Fruit fly (Drosophila melanogaster) whole organism, embryonic: ENCODE measurements around the gene CG43938.

ENCODE experiments used
- Asciz ChIP-seq: fragments of 200-800 bp; sonication (Bioruptor generic); optimal IDR thresholded peaks from 2 replicates; lab custom pipeline; 2017; ENCODE audit warnings: missing biosample characterization, mild to moderate bottlenecking, missing genetic modification characterization, missing genetic modification reagents
- BEAF-32 ChIP-seq: fragments of 200-800 bp; sonication (Bioruptor generic); optimal IDR thresholded peaks from 3 replicates; lab custom pipeline; 2017; ENCODE audit warnings: missing biosample characterization, missing genetic modification characterization, mild to moderate bottlenecking, moderate library complexity, missing genetic modification reagents
- CG10654 ChIP-seq: fragments of 200-800 bp; sonication (Bioruptor generic); optimal IDR thresholded peaks from 2 replicates; lab custom pipeline; 2016; ENCODE audit warnings: missing biosample characterization, missing genetic modification characterization
- CG12219 ChIP-seq: fragments of 200-800 bp; sonication (Bioruptor generic); optimal IDR thresholded peaks from 3 replicates; lab custom pipeline; 2018; ENCODE audit warnings: missing biosample characterization, mild to moderate bottlenecking, missing genetic modification characterization
- CG13296 ChIP-seq: fragments of 200-800 bp; sonication (Bioruptor generic); optimal IDR thresholded peaks from 3 replicates; lab custom pipeline; 2018; ENCODE audit warnings: missing biosample characterization, mild to moderate bottlenecking, missing genetic modification characterization
- CG15601 ChIP-seq: fragments of 200-800 bp; sonication (Bioruptor generic); optimal IDR thresholded peaks from 3 replicates; lab custom pipeline; 2019; ENCODE audit warnings: missing biosample characterization, mild to moderate bottlenecking, missing genetic modification characterization, moderate library complexity
- CG15696 ChIP-seq: fragments of 200-800 bp; sonication (Bioruptor generic); optimal IDR thresholded peaks from 2 replicates; lab custom pipeline; 2019; ENCODE audit warnings: missing biosample characterization, mild to moderate bottlenecking, missing genetic modification characterization, moderate library complexity
- CG2116 ChIP-seq: fragments of 200-800 bp; sonication (Bioruptor generic); optimal IDR thresholded peaks from 3 replicates; lab custom pipeline; 2018; ENCODE audit warnings: missing biosample characterization, mild to moderate bottlenecking, missing genetic modification characterization
- CG2129 ChIP-seq: fragments of 200-800 bp; sonication (Bioruptor generic); IDR thresholded peaks from 2 replicates; pipeline ENCODE4 v1.3.6; 2022; ENCODE audit warnings: missing biosample characterization, missing genetic modification characterization; ENCODE audit not compliant: partially characterized antibody
- CG2875 ChIP-seq: fragments of 200-800 bp; sonication (Bioruptor generic); optimal IDR thresholded peaks from 2 replicates; lab custom pipeline; 2017; ENCODE audit warnings: missing biosample characterization, mild to moderate bottlenecking, missing genetic modification characterization, missing genetic modification reagents
- CG33557 ChIP-seq: fragments of 200-800 bp; sonication (Bioruptor generic); optimal IDR thresholded peaks from 2 replicates; lab custom pipeline; 2019; ENCODE audit warnings: missing biosample characterization, mild to moderate bottlenecking, missing genetic modification characterization, moderate library complexity
- CG3407 ChIP-seq: fragments of 200-800 bp; sonication (Bioruptor generic); optimal IDR thresholded peaks from 2 replicates; lab custom pipeline; 2018; ENCODE audit warnings: missing biosample characterization, mild to moderate bottlenecking, missing genetic modification characterization
- CG3838 ChIP-seq: fragments of 200-800 bp; sonication (Bioruptor generic); optimal IDR thresholded peaks from 3 replicates; lab custom pipeline; 2016; ENCODE audit warnings: missing biosample characterization, missing genetic modification characterization
- CG4707 ChIP-seq: fragments of 200-800 bp; sonication (Bioruptor generic); optimal IDR thresholded peaks from 2 replicates; lab custom pipeline; 2018; ENCODE audit warnings: missing biosample characterization, mild to moderate bottlenecking, missing genetic modification characterization, moderate library complexity
- CG7556 ChIP-seq: fragments of 200-800 bp; sonication (Bioruptor generic); optimal IDR thresholded peaks from 2 replicates; lab custom pipeline; 2017; ENCODE audit warnings: missing biosample characterization, mild to moderate bottlenecking, missing genetic modification characterization
- CG7786 ChIP-seq: fragments of 200-800 bp; sonication (Bioruptor generic); optimal IDR thresholded peaks from 2 replicates; lab custom pipeline; 2016; ENCODE audit warnings: missing biosample characterization, missing genetic modification characterization
- CG8089 ChIP-seq: fragments of 200-800 bp; sonication (Bioruptor generic); optimal IDR thresholded peaks from 3 replicates; lab custom pipeline; 2016; ENCODE audit warnings: missing biosample characterization, missing genetic modification characterization
- CoRest ChIP-seq: fragments of 200-800 bp; sonication (Bioruptor generic); optimal IDR thresholded peaks from 3 replicates; lab custom pipeline; 2018; ENCODE audit warnings: missing biosample characterization, mild to moderate bottlenecking, missing genetic modification characterization, moderate library complexity
- E2f2 ChIP-seq: fragments of 200-800 bp; sonication (Bioruptor generic); IDR thresholded peaks from 2 replicates; pipeline ENCODE4 v1.3.6; 2022; ENCODE audit warnings: missing biosample characterization, missing genetic modification characterization
- Ets97D ChIP-seq: fragments of 200-800 bp; sonication (Bioruptor generic); optimal IDR thresholded peaks from 3 replicates; lab custom pipeline; 2016; ENCODE audit warnings: missing biosample characterization, missing genetic modification characterization
- Hsf ChIP-seq: fragments of 200-800 bp; sonication (Bioruptor generic); optimal IDR thresholded peaks from 3 replicates; lab custom pipeline; 2016; ENCODE audit warnings: missing biosample characterization, missing genetic modification characterization
- Kr ChIP-seq: fragments of 200-800 bp; sonication (Bioruptor generic); optimal IDR thresholded peaks from 2 replicates; lab custom pipeline; 2017; ENCODE audit warnings: missing biosample characterization, mild to moderate bottlenecking, missing genetic modification characterization
- Med ChIP-seq: fragments of 200-800 bp; sonication (Bioruptor generic); peaks from one replicate; lab custom pipeline; 2016; ENCODE audit warnings: missing biosample characterization, missing genetic modification characterization, mild to moderate bottlenecking, inconsistent platforms, moderate library complexity
- NC2β ChIP-seq: fragments of 200-800 bp; sonication (Bioruptor generic); optimal IDR thresholded peaks from 2 replicates; lab custom pipeline; 2016; ENCODE audit warnings: missing biosample characterization, missing genetic modification characterization
- NK7.1 ChIP-seq: fragments of 200-800 bp; sonication (Bioruptor generic); optimal IDR thresholded peaks from 3 replicates; lab custom pipeline; 2016; ENCODE audit warnings: missing biosample characterization, missing genetic modification characterization
- Sin3A ChIP-seq: fragments of >200 bp; optimal IDR thresholded peaks from 2 replicates; lab custom pipeline; 2018
- Sox102F ChIP-seq: fragments of 200-800 bp; sonication (Bioruptor generic); optimal IDR thresholded peaks from 2 replicates; lab custom pipeline; 2018; ENCODE audit warnings: missing biosample characterization, mild to moderate bottlenecking, missing genetic modification characterization, moderate library complexity
- Xrp1 ChIP-seq: fragments of 200-800 bp; sonication (Bioruptor generic); IDR thresholded peaks from 2 replicates; pipeline ENCODE4 v1.3.6; 2022; ENCODE audit warnings: missing biosample characterization, missing genetic modification characterization
- ac ChIP-seq: fragments of 200-800 bp; sonication (Bioruptor generic); optimal IDR thresholded peaks from 3 replicates; lab custom pipeline; 2017; ENCODE audit warnings: missing biosample characterization, mild to moderate bottlenecking, missing genetic modification characterization
- bab2 ChIP-seq: fragments of 200-800 bp; sonication (Bioruptor generic); optimal IDR thresholded peaks from 2 replicates; lab custom pipeline; 2016; ENCODE audit warnings: missing biosample characterization, missing genetic modification characterization
- bbx ChIP-seq: fragments of 200-800 bp; sonication (Bioruptor generic); IDR thresholded peaks from 2 replicates; pipeline ENCODE4 v1.3.6; 2022; ENCODE audit warnings: missing biosample characterization, missing genetic modification characterization; ENCODE audit not compliant: partially characterized antibody
- bsh ChIP-seq, 2 experiments: fragments of 200-800 bp; sonication (Bioruptor generic); optimal IDR thresholded peaks; 2 replicates each; lab custom pipeline; 2017 to 2018; ENCODE audit warnings: mild to moderate bottlenecking in 2 of 2, missing biosample characterization in 2 of 2, missing genetic modification characterization in 2 of 2, moderate library complexity in 1 of 2
- cato ChIP-seq: fragments of 200-800 bp; sonication (Bioruptor generic); optimal IDR thresholded peaks from 2 replicates; lab custom pipeline; 2016; ENCODE audit warnings: missing biosample characterization, missing genetic modification characterization, borderline replicate concordance
- crp ChIP-seq, 2 experiments: fragments of 200-800 bp; sonication (Bioruptor generic); optimal IDR thresholded peaks; 2 replicates in 1 of 2; 3 replicates in 1 of 2; lab custom pipeline; 2017; ENCODE audit warnings: missing biosample characterization in 2 of 2, missing genetic modification characterization in 2 of 2, mild to moderate bottlenecking in 1 of 2, moderate library complexity in 1 of 2
- emc ChIP-seq: fragments of 200-800 bp; sonication (Bioruptor generic); optimal IDR thresholded peaks from 2 replicates; lab custom pipeline; 2016; ENCODE audit warnings: missing biosample characterization, missing genetic modification characterization
- en ChIP-seq: fragments of 200-800 bp; sonication (Bioruptor generic); optimal IDR thresholded peaks from 2 replicates; lab custom pipeline; 2016; ENCODE audit warnings: missing biosample characterization, missing genetic modification characterization
- ewg ChIP-seq: fragments of 200-800 bp; sonication (Bioruptor generic); optimal IDR thresholded peaks from 3 replicates; lab custom pipeline; 2017; ENCODE audit warnings: mild to moderate bottlenecking, missing biosample characterization, missing genetic modification reagents, missing genetic modification characterization
- fd64A ChIP-seq: fragments of 200-800 bp; sonication (Bioruptor generic); optimal IDR thresholded peaks from 3 replicates; lab custom pipeline; 2018; ENCODE audit warnings: missing biosample characterization, mild to moderate bottlenecking, missing genetic modification characterization
- gcm ChIP-seq: fragments of 200-800 bp; sonication (Bioruptor generic); optimal IDR thresholded peaks from 2 replicates; lab custom pipeline; 2019; ENCODE audit warnings: missing biosample characterization, mild to moderate bottlenecking, missing genetic modification characterization, moderate library complexity
- gsb-n ChIP-seq: fragments of 200-800 bp; sonication (Bioruptor generic); optimal IDR thresholded peaks from 3 replicates; lab custom pipeline; 2018; ENCODE audit warnings: missing biosample characterization, mild to moderate bottlenecking, missing genetic modification characterization
- hth ChIP-seq: fragments of >200 bp; optimal IDR thresholded peaks from 2 replicates; lab custom pipeline; 2017; ENCODE audit warnings: inconsistent platforms
- jing ChIP-seq: fragments of 200-800 bp; sonication (Bioruptor generic); optimal IDR thresholded peaks from 2 replicates; lab custom pipeline; 2018; ENCODE audit warnings: missing biosample characterization, mild to moderate bottlenecking, missing genetic modification characterization
- jumu ChIP-seq: fragments of 200-800 bp; sonication (Bioruptor generic); optimal IDR thresholded peaks from 3 replicates; lab custom pipeline; 2016; ENCODE audit warnings: missing biosample characterization, missing genetic modification characterization
- kni ChIP-seq: fragments of 200-800 bp; sonication (Bioruptor generic); optimal IDR thresholded peaks from 3 replicates; lab custom pipeline; 2017; ENCODE audit warnings: mild to moderate bottlenecking, missing biosample characterization, missing genetic modification reagents, missing genetic modification characterization
- odd ChIP-seq: fragments of 200-800 bp; sonication (Bioruptor generic); optimal IDR thresholded peaks from 2 replicates; lab custom pipeline; 2017; ENCODE audit warnings: missing biosample characterization, mild to moderate bottlenecking, missing genetic modification characterization
- onecut ChIP-seq: fragments of 200-800 bp; sonication (Bioruptor generic); IDR thresholded peaks from 2 replicates; pipeline ENCODE4 v1.3.6; 2022; ENCODE audit warnings: missing biosample characterization, missing genetic modification characterization
- so ChIP-seq: fragments of 200-800 bp; sonication (Bioruptor generic); IDR thresholded peaks from 3 replicates; pipeline ENCODE4 v1.3.6; 2022; ENCODE audit warnings: missing biosample characterization, missing genetic modification characterization
- unpg ChIP-seq: fragments of 200-800 bp; sonication (Bioruptor generic); optimal IDR thresholded peaks from 3 replicates; lab custom pipeline; 2018; ENCODE audit warnings: missing biosample characterization, mild to moderate bottlenecking, missing genetic modification characterization, moderate library complexity
- zfh1 ChIP-seq: fragments of 200-800 bp; sonication (Bioruptor generic); IDR thresholded peaks from 3 replicates; pipeline ENCODE4 v1.3.6; 2022; ENCODE audit warnings: missing biosample characterization, missing genetic modification characterization

The CG43938 gene

DNA sequence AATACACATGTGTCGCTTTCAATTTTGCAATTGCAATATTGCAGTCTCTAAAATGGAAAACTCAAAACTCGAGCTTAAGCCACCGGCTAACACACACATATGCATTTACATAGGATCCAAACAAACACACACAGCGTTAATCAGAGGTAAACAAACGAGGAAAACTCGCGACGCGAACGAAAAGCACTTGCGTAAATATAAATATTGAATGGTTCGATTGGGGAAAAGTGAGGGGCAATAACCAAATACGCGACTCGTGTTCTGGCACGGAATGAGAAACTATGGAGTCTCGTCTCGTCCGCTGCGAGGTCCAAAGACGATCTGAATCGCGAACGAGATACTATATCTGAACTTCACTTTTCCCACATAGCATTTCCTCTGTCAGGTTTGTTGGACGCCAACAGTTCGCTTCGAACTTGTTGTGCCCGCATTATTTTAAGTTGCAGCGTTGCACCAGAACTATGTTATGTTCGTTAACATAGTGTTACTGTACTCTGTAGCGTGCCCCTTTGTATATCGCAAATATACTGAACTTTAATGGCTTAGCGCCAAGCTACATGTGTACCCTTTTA is 9.5 kb downstream of the CG43938 start, which contains the start of gene ko:
ko (minus strand) TSS at position 321 of the 572 bp plus-strand sequence.
- TF ChIP-seq E2f2, result no peak; the same call in 1 of the 2 replicates
- peak; percentile 45 for TF ChIP-seq odd (GFP tag; lab: Kevin White, UChicago)
- TF ChIP-seq cato (GFP tag; lab: Kevin White, UChicago), result no peak
- TF ChIP-seq kni (GFP tag; lab: Kevin White, UChicago), result peak; percentile 84
- TF ChIP-seq Sox102F (GFP tag; lab: Kevin White, UChicago), result no peak
- TF ChIP-seq CG3407, result peak; percentile 49
- peak; percentile 20 for TF ChIP-seq CG7786 (GFP tag; lab: Kevin White, UChicago)
- peak; percentile 14 for TF ChIP-seq Kr (GFP tag; lab: Kevin White, UChicago)
- no peak for TF ChIP-seq jing (GFP tag; lab: Kevin White, UChicago)
- TF ChIP-seq Med (GFP tag; lab: Kevin White, UChicago), result peak; percentile 76
- TF ChIP-seq CG15696 (tag; lab: Kevin White, UChicago), result peak; percentile 60
- peak; percentile 76 for TF ChIP-seq CG2875 (GFP tag; lab: Kevin White, UChicago)
- TF ChIP-seq BEAF-32, result no peak
- peak; percentile 19 for TF ChIP-seq bab2 (GFP tag; lab: Kevin White, UChicago)
- peak; percentile 20 for TF ChIP-seq Hsf (GFP tag; lab: Kevin White, UChicago)
- TF ChIP-seq zfh1 (GFP tag; lab: Robert Waterston, UW), result 0 out of 3 replicates have a peak, but pooled peaks have one; percentile 36
- peak; percentile 4 for TF ChIP-seq emc (GFP tag; lab: Kevin White, UChicago)
- TF ChIP-seq gsb-n (tag; lab: Kevin White, UChicago), result peak; percentile 51
- no peak for TF ChIP-seq Sin3A (lab: Kevin White, UChicago)
- TF ChIP-seq gcm (GFP tag; lab: Kevin White, UChicago), result peak; percentile 51
- TF ChIP-seq CG33557 (GFP tag; lab: Kevin White, UChicago), result peak; percentile 75
- TF ChIP-seq Asciz (GFP tag; lab: Kevin White, UChicago), result peak; percentile 77
- peak; percentile 86 for TF ChIP-seq fd64A (GFP tag; lab: Kevin White, UChicago)
- TF ChIP-seq en (GFP tag; lab: Kevin White, UChicago), result peak; percentile 24
- TF ChIP-seq CG2129 (GFP tag; lab: Robert Waterston, UW), result no peak
- peak; percentile 26 for TF ChIP-seq NC2β (GFP tag; lab: Kevin White, UChicago)
- TF ChIP-seq CG12219 (GFP tag; lab: Kevin White, UChicago), result peak; percentile 39
- peak; percentile 46; the same call in 1 of the 2 replicates for TF ChIP-seq onecut (GFP tag; lab: Robert Waterston, UW)
- TF ChIP-seq CG13296, result peak; percentile 3
- no peak for TF ChIP-seq crp (GFP tag; optimal IDR thresholded peaks at IDR 0.05; lab: Kevin White, UChicago)
- TF ChIP-seq CoRest (tag; lab: Kevin White, UChicago), result no peak
- peak; percentile 27 for TF ChIP-seq ewg (GFP tag; lab: Kevin White, UChicago)
- peak; percentile 41 for TF ChIP-seq CG8089 (GFP tag; lab: Kevin White, UChicago)
- peak; percentile 9 for TF ChIP-seq ac (GFP tag; lab: Kevin White, UChicago)
- TF ChIP-seq bbx (GFP tag; lab: Robert Waterston, UW), result peak; percentile 18; the same call in 1 of the 2 replicates
- TF ChIP-seq CG3838, result no peak
- peak; percentile 29 for TF ChIP-seq NK7.1 (GFP tag; lab: Kevin White, UChicago)
- TF ChIP-seq Ets97D, result no peak
- no peak for TF ChIP-seq hth (lab: Kevin White, UChicago)
- TF ChIP-seq so (GFP tag; lab: Robert Waterston, UW), result 0 out of 3 replicates have a peak, but pooled peaks have one; percentile 44
- peak in 1 of 2 experiments; percentile 63 for TF ChIP-seq bsh (GFP tag; optimal IDR thresholded peaks at IDR 0.05; lab: Kevin White, UChicago)
- no peak for TF ChIP-seq CG2116 (GFP tag; lab: Kevin White, UChicago)
- TF ChIP-seq unpg (GFP tag; lab: Kevin White, UChicago), result peak; percentile 57
- peak; percentile 67 for TF ChIP-seq Xrp1 (GFP tag; lab: Robert Waterston, UW)
- peak; percentile 71 for TF ChIP-seq CG4707 (GFP tag; lab: Kevin White, UChicago)
- TF ChIP-seq CG15601, result peak; percentile 77
- TF ChIP-seq CG10654, result peak; percentile 24
- TF ChIP-seq CG7556, result peak; percentile 23
- peak; percentile 13 for TF ChIP-seq jumu (GFP tag; lab: Kevin White, UChicago)
